Worm (Caenorhabditis elegans) whole organism, mixed stage, embryonic: ENCODE data around the gene F07H5.7.
A peak's percentile ranks its signal among the peaks of the same experiment; 100 is the strongest.

Source experiments
- mep-1 ChIP-seq: fragments of 150-350 bp; optimal IDR thresholded peaks from 2 replicates; lab custom pipeline; 2017; ENCODE audit warnings: missing biosample characterization, missing genetic modification reagents, missing genetic modification characterization, inconsistent platforms
- nhr-2 ChIP-seq: fragments of 150-350 bp; optimal IDR thresholded peaks from 2 replicates; lab custom pipeline; 2014; ENCODE audit warnings: missing biosample characterization, missing genetic modification characterization
- unc-62 ChIP-seq: fragments of 150-350 bp; optimal IDR thresholded peaks from 2 replicates; lab custom pipeline; 2014; ENCODE audit warnings: missing biosample characterization, missing genetic modification reagents, missing genetic modification characterization
- ztf-11 ChIP-seq: fragments of 150-350 bp; optimal IDR thresholded peaks from 2 replicates; lab custom pipeline; 2014; ENCODE audit warnings: missing biosample characterization, missing genetic modification characterization

ce11 chrII:8747939-8748352 is 46.0 kb downstream of the F07H5.7 start:
- peak; percentile 8 for TF ChIP-seq mep-1 (tag; lab: Kevin White, UChicago)
- TF ChIP-seq unc-62 (GFP tag; lab: Kevin White, UChicago): peak; percentile 65
- TF ChIP-seq nhr-2 (tag; lab: Kevin White, UChicago): peak; percentile 7
- TF ChIP-seq ztf-11: no peak
